In genomic region chr3L:1368201-1368617, dm6 we compare ENCODE assay signal across 1 fruit fly cellular context.
A peak's percentile ranks its signal among the peaks of the same experiment; 100 is the strongest.
TF ChIP-seq lines count a peak whose summit lies in the region.

No protein-coding gene starts in this region.

TF ChIP-seq in whole organism, embryonic, 481 proteins besides CTCF, POLR2A, EP300 and RAD21 (continued from another document):
- TF ChIP-seq CG8089 (GFP tag; optimal IDR thresholded peaks at IDR 0.05; lab: Kevin White, UChicago) (peak; percentile 47), Ets65A (GFP tag; lab: Kevin White, UChicago) (peak; percentile 97), CG6683 (GFP tag; optimal IDR thresholded peaks at IDR 0.05; lab: Kevin White, UChicago) (peak; percentile 66), D19A (tag; optimal IDR thresholded peaks at IDR 0.05; lab: Kevin White, UChicago) (peak; percentile 28), usp (GFP tag; optimal IDR thresholded peaks at IDR 0.05; lab: Kevin White, UChicago) (no peak), ase (GFP tag; IDR thresholded peaks at IDR 0.05; lab: Robert Waterston, UW) (peak; percentile 56; the same call in 2 of the 3 replicates), danr (GFP tag; IDR thresholded peaks at IDR 0.05; lab: Robert Waterston, UW) (peak; percentile 54; the same call in 1 of the 2 replicates), cg (GFP tag; optimal IDR thresholded peaks at IDR 0.05; lab: Kevin White, UChicago) (no peak), prd (optimal IDR thresholded peaks at IDR 0.05; lab: Kevin White, UChicago) (no peak), prd (GFP tag; IDR thresholded peaks at IDR 0.05; lab: Robert Waterston, UW) (peak; percentile 98), CG7372 (GFP tag; IDR thresholded peaks at IDR 0.05; lab: Robert Waterston, UW) (peak; percentile 80), org-1 (GFP tag; optimal IDR thresholded peaks at IDR 0.05; lab: Kevin White, UChicago) (peak; percentile 75), sd (tag; optimal IDR thresholded peaks at IDR 0.05; lab: Kevin White, UChicago) (peak; percentile 49), CG34376 (GFP tag; optimal IDR thresholded peaks at IDR 0.05; lab: Kevin White, UChicago) (peak; percentile 4), Hr78 (GFP tag; optimal IDR thresholded peaks at IDR 0.05; lab: Kevin White, UChicago) (peak in 1 of 2 experiments; percentile 6), HHEX (GFP tag; optimal IDR thresholded peaks at IDR 0.05; lab: Kevin White, UChicago) (peak; percentile 82), chinmo (GFP tag; IDR thresholded peaks at IDR 0.05; lab: Robert Waterston, UW; ENCODE audit: partially characterized antibody) (peak; percentile 94), nerfin-1 (tag; optimal IDR thresholded peaks at IDR 0.05; lab: Kevin White, UChicago) (peak; percentile 53), CG17912 (GFP tag; optimal IDR thresholded peaks at IDR 0.05; lab: Kevin White, UChicago) (no peak), CG10959 (GFP tag; IDR thresholded peaks at IDR 0.05; lab: Robert Waterston, UW) (peak; percentile 86), sr (GFP tag; IDR thresholded peaks at IDR 0.05; lab: Robert Waterston, UW) (peak; percentile 69; the same call in 2 of the 3 replicates), cad (GFP tag; optimal IDR thresholded peaks at IDR 0.05; lab: Kevin White, UChicago) (no peak), CG3281 (GFP tag; optimal IDR thresholded peaks at IDR 0.05; lab: Kevin White, UChicago) (peak; percentile 70), lab (GFP tag; optimal IDR thresholded peaks at IDR 0.05; lab: Kevin White, UChicago) (peak; percentile 88), Med (GFP tag; lab: Kevin White, UChicago) (peak; percentile 98), hb (GFP tag; IDR thresholded peaks at IDR 0.05; lab: Robert Waterston, UW; ENCODE audit: partially characterized antibody) (no peak), pho (GFP tag; optimal IDR thresholded peaks at IDR 0.05; lab: Kevin White, UChicago) (peak; percentile 57), oc (tag; optimal IDR thresholded peaks at IDR 0.05; lab: Kevin White, UChicago) (peak; percentile 73), CG3407 (GFP tag; optimal IDR thresholded peaks at IDR 0.05; lab: Kevin White, UChicago) (peak; percentile 39), fd102C (GFP tag; optimal IDR thresholded peaks at IDR 0.05; lab: Kevin White, UChicago) (peak; percentile 71), CG7928 (GFP tag; optimal IDR thresholded peaks at IDR 0.05; lab: Kevin White, UChicago) (peak; percentile 20), slbo (GFP tag; IDR thresholded peaks at IDR 0.05; lab: Robert Waterston, UW) (peak; percentile 92)
